Fruit fly (Drosophila melanogaster) whole organism, adult: ENCODE data around the gene FucT6.

Experiments
- CG11617 ChIP-seq: fragments of 200-800 bp; sonication (Bioruptor generic); optimal IDR thresholded peaks from 2 replicates; lab custom pipeline; 2017; ENCODE audit warnings: mild to moderate bottlenecking, missing biosample characterization, missing genetic modification reagents, missing genetic modification characterization
- CG12768 ChIP-seq: fragments of 200-800 bp; sonication (Bioruptor generic); optimal IDR thresholded peaks from 2 replicates; lab custom pipeline; 2017; ENCODE audit warnings: missing biosample characterization, missing genetic modification characterization, mild to moderate bottlenecking, moderate library complexity, missing genetic modification reagents
- CG14711 ChIP-seq: fragments of 200-800 bp; sonication (Bioruptor generic); optimal IDR thresholded peaks from 2 replicates; lab custom pipeline; 2018; ENCODE audit warnings: missing biosample characterization, mild to moderate bottlenecking, missing genetic modification characterization, moderate library complexity
- CG1620 ChIP-seq: fragments of 200-800 bp; sonication (Bioruptor generic); optimal IDR thresholded peaks from 2 replicates; lab custom pipeline; 2016; ENCODE audit warnings: missing biosample characterization, missing genetic modification characterization
- CG33017 ChIP-seq: fragments of 200-800 bp; sonication (Bioruptor generic); optimal IDR thresholded peaks from 2 replicates; lab custom pipeline; 2018; ENCODE audit warnings: missing biosample characterization, mild to moderate bottlenecking, missing genetic modification characterization, moderate library complexity
- CG5204 ChIP-seq: fragments of 200-800 bp; sonication (Bioruptor generic); optimal IDR thresholded peaks from 2 replicates; lab custom pipeline; 2016; ENCODE audit warnings: missing biosample characterization, missing genetic modification characterization
- CG7045 ChIP-seq: fragments of 200-800 bp; sonication (Bioruptor generic); optimal IDR thresholded peaks from 2 replicates; lab custom pipeline; 2017; ENCODE audit warnings: missing biosample characterization, mild to moderate bottlenecking, missing genetic modification characterization
- CG7101 ChIP-seq: fragments of 200-800 bp; sonication (Bioruptor generic); optimal IDR thresholded peaks from 2 replicates; lab custom pipeline; 2018; ENCODE audit warnings: missing biosample characterization, mild to moderate bottlenecking, missing genetic modification characterization, moderate library complexity
- Clk ChIP-seq: fragments of 200-800 bp; sonication (Bioruptor generic); optimal IDR thresholded peaks from 2 replicates; lab custom pipeline; 2017; ENCODE audit warnings: missing biosample characterization, missing genetic modification characterization
- Crg-1 ChIP-seq: fragments of 200-800 bp; sonication (Bioruptor generic); optimal IDR thresholded peaks from 2 replicates; lab custom pipeline; 2016; ENCODE audit warnings: missing biosample characterization, missing genetic modification characterization
- Hr96 ChIP-seq: fragments of 200-800 bp; sonication (Bioruptor generic); optimal IDR thresholded peaks from 2 replicates; lab custom pipeline; 2016; ENCODE audit warnings: missing biosample characterization, missing genetic modification characterization
- Mnt ChIP-seq: fragments of 200-800 bp; sonication (Bioruptor generic); optimal IDR thresholded peaks from 2 replicates; lab custom pipeline; 2016; ENCODE audit warnings: missing biosample characterization, mild to moderate bottlenecking, missing genetic modification characterization
- bab1 ChIP-seq: fragments of 200-800 bp; sonication (Bioruptor generic); optimal IDR thresholded peaks from 3 replicates; lab custom pipeline; 2019; ENCODE audit warnings: missing biosample characterization, mild to moderate bottlenecking, missing genetic modification characterization, moderate library complexity
- cic ChIP-seq: fragments of 200-800 bp; sonication (Bioruptor generic); optimal IDR thresholded peaks from 2 replicates; lab custom pipeline; 2017; ENCODE audit warnings: missing biosample characterization, mild to moderate bottlenecking, missing genetic modification characterization, moderate library complexity
- cnc ChIP-seq, 2 experiments: fragments of >200 bp; optimal IDR thresholded peaks; 2 replicates each; lab custom pipeline; 2017
- kay ChIP-seq: fragments of 200-800 bp; sonication (Bioruptor generic); peaks from one replicate; lab custom pipeline; 2016; ENCODE audit warnings: missing biosample characterization, missing genetic modification characterization, borderline replicate concordance
- ovo ChIP-seq: fragments of 200-800 bp; sonication (Bioruptor generic); optimal IDR thresholded peaks from 2 replicates; lab custom pipeline; 2016; ENCODE audit warnings: missing biosample characterization, missing genetic modification characterization
- pad ChIP-seq: fragments of 200-800 bp; sonication (Bioruptor generic); optimal IDR thresholded peaks from 3 replicates; lab custom pipeline; 2017; ENCODE audit warnings: missing biosample characterization, missing genetic modification characterization, mild to moderate bottlenecking, moderate library complexity, missing genetic modification reagents
- tj ChIP-seq: fragments of 200-800 bp; sonication (Bioruptor generic); optimal IDR thresholded peaks from 3 replicates; lab custom pipeline; 2017; ENCODE audit warnings: missing biosample characterization, mild to moderate bottlenecking, missing genetic modification characterization, moderate library complexity
- toe ChIP-seq: fragments of 200-800 bp; sonication (Bioruptor generic); optimal IDR thresholded peaks from 2 replicates; lab custom pipeline; 2016; ENCODE audit warnings: missing biosample characterization, missing genetic modification characterization

The FucT6 gene

dm6 chrX:11729993-11730392, 20.2 kb upstream of the FucT6 start:
- TF ChIP-seq CG5204 (GFP tag; lab: Kevin White, UChicago) (peak; percentile 57), cic (no peak), Hr96 (GFP tag; lab: Kevin White, UChicago) (peak; percentile 35), tj (peak; percentile 3), Crg-1 (GFP tag; lab: Kevin White, UChicago) (no peak), CG14711 (tag; lab: Kevin White, UChicago) (no peak), CG33017 (tag; lab: Kevin White, UChicago) (no peak), pad (GFP tag; lab: Kevin White, UChicago) (peak; percentile 6), CG12768 (GFP tag; lab: Kevin White, UChicago) (peak; percentile 38), toe (GFP tag; lab: Kevin White, UChicago) (no peak), bab1 (GFP tag; lab: Kevin White, UChicago) (no peak), CG7045 (peak; percentile 58), CG1620 (no peak), ovo (GFP tag; lab: Kevin White, UChicago) (no peak), cnc (optimal IDR thresholded peaks at IDR 0.05; lab: Kevin White, UChicago) (no peak), Mnt (GFP tag; lab: Kevin White, UChicago) (no peak), kay (GFP tag; lab: Kevin White, UChicago) (no peak), CG11617 (GFP tag; lab: Kevin White, UChicago) (peak; percentile 16), Clk (GFP tag; lab: Kevin White, UChicago) (no peak), CG7101 (peak; percentile 23)

- TF ChIP-seq CG7101, result no peak
- no peak for TF ChIP-seq CG14711 (tag; lab: Kevin White, UChicago)
- TF ChIP-seq Clk (GFP tag; lab: Kevin White, UChicago), result no peak
- no peak for TF ChIP-seq cic
- no peak for TF ChIP-seq CG1620
These were observed 19.2 kb upstream of the FucT6 start, which contains the start of gene inaF-D for dm6 chrX:11728999-11729398. inaF-D (minus strand) TSS chrX:11729099.

- TF ChIP-seq tj (no peak), cnc (optimal IDR thresholded peaks at IDR 0.05; lab: Kevin White, UChicago) (no peak), kay (GFP tag; lab: Kevin White, UChicago) (no peak), CG14711 (tag; lab: Kevin White, UChicago) (no peak), CG7045 (no peak), Crg-1 (GFP tag; lab: Kevin White, UChicago) (no peak), toe (GFP tag; lab: Kevin White, UChicago) (no peak), CG1620 (no peak), ovo (GFP tag; lab: Kevin White, UChicago) (no peak), cic (no peak), CG11617 (GFP tag; lab: Kevin White, UChicago) (no peak), CG5204 (GFP tag; lab: Kevin White, UChicago) (no peak), Clk (GFP tag; lab: Kevin White, UChicago) (no peak), CG12768 (GFP tag; lab: Kevin White, UChicago) (no peak), bab1 (GFP tag; lab: Kevin White, UChicago) (no peak)
These were observed 14.2 kb upstream of the FucT6 start, which contains the start of gene CG15221 for dm6 chrX:11723946-11724345. CG15221 (plus strand) TSS chrX:11724246.

- TF ChIP-seq Mnt (GFP tag; lab: Kevin White, UChicago) (peak; percentile 51), Clk (GFP tag; lab: Kevin White, UChicago) (no peak), Hr96 (GFP tag; lab: Kevin White, UChicago) (no peak), pad (GFP tag; lab: Kevin White, UChicago) (peak; percentile 53), bab1 (GFP tag; lab: Kevin White, UChicago) (peak; percentile 89), ovo (GFP tag; lab: Kevin White, UChicago) (peak; percentile 50), CG14711 (tag; lab: Kevin White, UChicago) (peak; percentile 64), CG11617 (GFP tag; lab: Kevin White, UChicago) (peak; percentile 66), toe (GFP tag; lab: Kevin White, UChicago) (peak; percentile 24), CG33017 (tag; lab: Kevin White, UChicago) (peak; percentile 19), CG7045 (no peak), cic (no peak), Crg-1 (GFP tag; lab: Kevin White, UChicago) (peak; percentile 62), CG5204 (GFP tag; lab: Kevin White, UChicago) (no peak), CG1620 (peak; percentile 67), cnc (optimal IDR thresholded peaks at IDR 0.05; lab: Kevin White, UChicago) (no peak), CG12768 (GFP tag; lab: Kevin White, UChicago) (no peak), tj (peak; percentile 75), CG7101 (peak; percentile 55), kay (GFP tag; lab: Kevin White, UChicago) (no peak)
These were observed 10.4 kb upstream of the FucT6 start, which contains the start of gene Tango10 for dm6 chrX:11720138-11720537. Tango10 (plus strand) TSS chrX:11720245.

dm6 chrX:11717892-11718291, 8.1 kb upstream of the FucT6 start:
- TF ChIP-seq CG1620, result no peak
- no peak for TF ChIP-seq CG14711 (tag; lab: Kevin White, UChicago)
- no peak for TF ChIP-seq bab1 (GFP tag; lab: Kevin White, UChicago)
- TF ChIP-seq Mnt (GFP tag; lab: Kevin White, UChicago), result no peak
- no peak for TF ChIP-seq Crg-1 (GFP tag; lab: Kevin White, UChicago)
- TF ChIP-seq CG33017 (tag; lab: Kevin White, UChicago), result no peak
- no peak for TF ChIP-seq kay (GFP tag; lab: Kevin White, UChicago)
- no peak for TF ChIP-seq CG12768 (GFP tag; lab: Kevin White, UChicago)
- TF ChIP-seq cnc (optimal IDR thresholded peaks at IDR 0.05; lab: Kevin White, UChicago), result no peak
- no peak for TF ChIP-seq CG5204 (GFP tag; lab: Kevin White, UChicago)
- no peak for TF ChIP-seq tj
- no peak for TF ChIP-seq pad (GFP tag; lab: Kevin White, UChicago)
- TF ChIP-seq CG11617 (GFP tag; lab: Kevin White, UChicago), result no peak
- no peak for TF ChIP-seq CG7045
- TF ChIP-seq cic, result no peak
- no peak for TF ChIP-seq CG7101
